Worm (Caenorhabditis elegans) whole organism, L3 larva: ENCODE measurements around the gene col-34.
A peak's percentile ranks its signal among the peaks of the same experiment; 100 is the strongest.

ENCODE experiments used
- R02D3.7 ChIP-seq: fragments of 150-350 bp; optimal IDR thresholded peaks from 2 replicates; lab custom pipeline; 2014; ENCODE audit warnings: missing biosample characterization, missing genetic modification characterization
- ZK546.5 ChIP-seq: sonication (generic microtip); optimal IDR thresholded peaks from 2 replicates; lab custom pipeline; 2017; ENCODE audit warnings: missing biosample characterization, missing genetic modification characterization
- aly-2 ChIP-seq: fragments of 150-350 bp; optimal IDR thresholded peaks from 2 replicates; lab custom pipeline; 2014; ENCODE audit warnings: missing biosample characterization, missing genetic modification characterization
- ceh-16 ChIP-seq: sonication (generic microtip); optimal IDR thresholded peaks from 2 replicates; lab custom pipeline; 2017; ENCODE audit warnings: missing biosample characterization, missing genetic modification characterization
- ceh-28 ChIP-seq: fragments of 150-350 bp; optimal IDR thresholded peaks from 2 replicates; lab custom pipeline; 2014; ENCODE audit warnings: missing biosample characterization, missing genetic modification reagents, missing genetic modification characterization
- daf-12 ChIP-seq: fragments of 150-350 bp; optimal IDR thresholded peaks from 2 replicates; lab custom pipeline; 2014; ENCODE audit warnings: missing biosample characterization, missing genetic modification reagents, missing genetic modification characterization
- egl-27 ChIP-seq: sonication (generic microtip); optimal IDR thresholded peaks from 4 replicates; lab custom pipeline; 2017; ENCODE audit warnings: missing biosample characterization, missing genetic modification reagents, missing genetic modification characterization
- egl-5 ChIP-seq: fragments of 150-350 bp; optimal IDR thresholded peaks from 2 replicates; lab custom pipeline; 2017; ENCODE audit warnings: missing biosample characterization, missing genetic modification reagents, missing genetic modification characterization, inconsistent platforms
- elt-2 ChIP-seq: sonication (generic microtip); optimal IDR thresholded peaks from 2 replicates; lab custom pipeline; 2016; ENCODE audit warnings: missing genetic modification reagents, mild to moderate bottlenecking, missing genetic modification characterization, missing compliant biosample characterization
- elt-3 ChIP-seq, 3 experiments: fragments of 150-350 bp in 1 of 3; sonication (generic microtip) in 2 of 3; optimal IDR thresholded peaks; 2 replicates in 2 of 3; 4 replicates in 1 of 3; lab custom pipeline; 2014 to 2017; ENCODE audit warnings: missing biosample characterization in 3 of 3, missing genetic modification characterization in 3 of 3
- eor-1 ChIP-seq, 2 experiments: fragments of 150-350 bp; optimal IDR thresholded peaks; 2 replicates each; lab custom pipeline; 2014 to 2018; ENCODE audit warnings: missing biosample characterization in 2 of 2, missing genetic modification characterization in 2 of 2
- fkh-2 ChIP-seq: fragments of 150-350 bp; optimal IDR thresholded peaks from 2 replicates; lab custom pipeline; 2014; ENCODE audit warnings: missing biosample characterization, missing genetic modification reagents, missing genetic modification characterization
- fos-1 ChIP-seq: fragments of 150-350 bp; optimal IDR thresholded peaks from 2 replicates; lab custom pipeline; 2014; ENCODE audit warnings: missing biosample characterization, missing genetic modification characterization
- hmg-11 ChIP-seq: sonication (generic microtip); optimal IDR thresholded peaks from 2 replicates; lab custom pipeline; 2016; ENCODE audit warnings: missing genetic modification characterization, missing compliant biosample characterization
- jun-1 ChIP-seq: fragments of 150-350 bp; optimal IDR thresholded peaks from 2 replicates; lab custom pipeline; 2014; ENCODE audit warnings: missing biosample characterization, missing genetic modification reagents, missing genetic modification characterization
- lin-15B ChIP-seq: fragments of 150-350 bp; optimal IDR thresholded peaks from 2 replicates; lab custom pipeline; 2014; ENCODE audit warnings: missing biosample characterization, missing genetic modification characterization
- lin-39 ChIP-seq: fragments of 150-350 bp; optimal IDR thresholded peaks from 2 replicates; lab custom pipeline; 2018; ENCODE audit warnings: missing biosample characterization, missing genetic modification reagents, missing genetic modification characterization
- mml-1 ChIP-seq: fragments of 150-350 bp; sonication (generic microtip); optimal IDR thresholded peaks from 3 replicates; lab custom pipeline; 2014; ENCODE audit warnings: missing biosample characterization, missing genetic modification characterization
- nhr-11 ChIP-seq: fragments of 150-350 bp; optimal IDR thresholded peaks from 2 replicates; lab custom pipeline; 2014; ENCODE audit warnings: missing biosample characterization, missing genetic modification characterization
- nhr-12 ChIP-seq: fragments of 150-350 bp; optimal IDR thresholded peaks from 2 replicates; lab custom pipeline; 2014; ENCODE audit warnings: missing biosample characterization, missing genetic modification characterization
- nhr-23 ChIP-seq: fragments of 150-350 bp; optimal IDR thresholded peaks from 2 replicates; lab custom pipeline; 2014; ENCODE audit warnings: missing biosample characterization, missing genetic modification reagents, missing genetic modification characterization
- nhr-237 ChIP-seq: fragments of 150-350 bp; optimal IDR thresholded peaks from 2 replicates; lab custom pipeline; 2014; ENCODE audit warnings: missing biosample characterization, missing genetic modification characterization
- nhr-25 ChIP-seq: sonication (generic microtip); optimal IDR thresholded peaks from 2 replicates; lab custom pipeline; 2017; ENCODE audit warnings: missing biosample characterization, missing genetic modification characterization
- nhr-28 ChIP-seq: fragments of 150-350 bp; optimal IDR thresholded peaks from 2 replicates; lab custom pipeline; 2014; ENCODE audit warnings: missing biosample characterization, missing genetic modification characterization
- nhr-43 ChIP-seq: sonication (generic microtip); optimal IDR thresholded peaks from 2 replicates; lab custom pipeline; 2016; ENCODE audit warnings: mild to moderate bottlenecking, missing genetic modification characterization, missing compliant biosample characterization; ENCODE audit not compliant: poor library complexity, severe bottlenecking
- nhr-67 ChIP-seq: fragments of 150-350 bp; optimal IDR thresholded peaks from 2 replicates; lab custom pipeline; 2014; ENCODE audit warnings: missing biosample characterization, missing genetic modification characterization
- nhr-76 ChIP-seq: fragments of 150-350 bp; sonication (generic microtip); optimal IDR thresholded peaks from 5 replicates; lab custom pipeline; 2014; ENCODE audit warnings: missing biosample characterization, missing genetic modification characterization
- pha-4 ChIP-seq: fragments of 150-350 bp; optimal IDR thresholded peaks from 2 replicates; lab custom pipeline; 2014; ENCODE audit warnings: missing biosample characterization, missing genetic modification reagents, missing genetic modification characterization
- pqm-1 ChIP-seq: fragments of 150-350 bp; optimal IDR thresholded peaks from 2 replicates; lab custom pipeline; 2017; ENCODE audit warnings: missing biosample characterization, missing genetic modification characterization, inconsistent platforms
- sea-2 ChIP-seq: fragments of 150-350 bp; sonication (generic microtip); optimal IDR thresholded peaks from 4 replicates; lab custom pipeline; 2014; ENCODE audit warnings: missing biosample characterization, missing genetic modification reagents, missing genetic modification characterization
- tbx-2 ChIP-seq: sonication (generic microtip); optimal IDR thresholded peaks from 2 replicates; lab custom pipeline; 2016; ENCODE audit warnings: mild to moderate bottlenecking, missing genetic modification characterization, missing compliant biosample characterization
- unc-62 ChIP-seq: fragments of 150-350 bp; sonication (generic microtip); optimal IDR thresholded peaks from 4 replicates; lab custom pipeline; 2014; ENCODE audit warnings: missing biosample characterization, missing genetic modification reagents, missing genetic modification characterization
- zag-1 ChIP-seq: fragments of 150-350 bp; optimal IDR thresholded peaks from 2 replicates; lab custom pipeline; 2014; ENCODE audit warnings: missing biosample characterization, missing genetic modification characterization
- ztf-11 ChIP-seq: fragments of 150-350 bp; optimal IDR thresholded peaks from 2 replicates; lab custom pipeline; 2014; ENCODE audit warnings: missing biosample characterization, missing genetic modification characterization
- ztf-4 ChIP-seq: fragments of 150-350 bp; optimal IDR thresholded peaks from 2 replicates; lab custom pipeline; 2014; ENCODE audit warnings: missing biosample characterization, missing genetic modification characterization

Gene col-34

ce11 chrIV:4244510-4244909 is at the start of gene col-34:
Gene col-34, minus strand, starts transcription at chrIV:4244610.
- peak; percentile 15 for TF ChIP-seq egl-5
- TF ChIP-seq nhr-237: no peak

ce11 chrIV:4292569-4292968 is 48.2 kb upstream of the col-34 start, which contains the start of gene F15E6.10:
Gene F15E6.10, plus strand, starts transcription at chrIV:4292869.
- no peak for TF ChIP-seq sea-2 (GFP tag; lab: Kevin White, UChicago)
- no peak for TF ChIP-seq ceh-28 (tag; lab: Kevin White, UChicago)
- no peak for TF ChIP-seq unc-62 (GFP tag; lab: Kevin White, UChicago)
- no peak for TF ChIP-seq zag-1 (tag; lab: Kevin White, UChicago)
- TF ChIP-seq pha-4 (tag; lab: Kevin White, UChicago): no peak
- TF ChIP-seq pqm-1: no peak
- no peak for TF ChIP-seq lin-15B (tag; lab: Kevin White, UChicago)
- no peak for TF ChIP-seq fkh-2
- no peak for TF ChIP-seq egl-27 (tag; lab: Kevin White, UChicago)
- TF ChIP-seq lin-39 (tag; lab: Kevin White, UChicago): no peak
- no peak for TF ChIP-seq nhr-25 (tag; lab: Kevin White, UChicago)
- TF ChIP-seq, all 47 proteins: peak for 0

DNA sequence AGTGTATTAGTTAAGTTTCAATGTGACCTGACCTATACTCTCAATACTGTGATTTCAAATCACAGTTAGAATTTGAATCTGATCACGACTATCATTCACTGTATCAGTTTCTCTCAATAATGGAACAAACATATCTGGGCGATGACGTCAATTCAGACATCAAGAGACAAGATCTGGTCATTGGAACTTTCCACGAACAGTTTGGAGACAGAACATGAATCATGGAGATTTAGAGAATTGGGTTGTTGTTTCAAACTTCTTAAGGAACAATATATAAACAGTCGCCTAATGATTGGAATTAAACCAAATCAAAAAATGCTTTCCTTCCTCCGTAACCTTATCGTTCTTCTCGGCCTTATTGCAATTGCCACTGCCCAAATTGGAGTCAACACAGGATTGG is 46.8 kb upstream of the col-34 start, which contains the start of gene F15E6.4:
F15E6.4 (plus strand) TSS at position 301 of the 400 bp plus-strand sequence.
- TF ChIP-seq ZK546.5 (tag; lab: Kevin White, UChicago) (no peak), tbx-2 (no peak), elt-3 (tag; optimal IDR thresholded peaks at IDR 0.05; lab: Kevin White, UChicago) (no peak), ztf-11 (no peak), pha-4 (tag; lab: Kevin White, UChicago) (no peak), zag-1 (tag; lab: Kevin White, UChicago) (no peak), elt-2 (tag; lab: Kevin White, UChicago) (no peak)

- no peak for TF ChIP-seq mml-1 (tag; lab: Kevin White, UChicago)
- TF ChIP-seq nhr-12: no peak
- peak; percentile 30 for TF ChIP-seq nhr-43
These were observed 46.1 kb upstream of the col-34 start, which contains the start of gene dct-7 for ce11 chrIV:4290472-4290871. Gene dct-7, minus strand, starts transcription at chrIV:4290572.

- TF ChIP-seq lin-39 (tag; lab: Kevin White, UChicago): no peak
- no peak for TF ChIP-seq aly-2
- no peak for TF ChIP-seq daf-12 (tag; lab: Kevin White, UChicago)
- TF ChIP-seq nhr-25 (tag; lab: Kevin White, UChicago): no peak
- TF ChIP-seq pha-4 (tag; lab: Kevin White, UChicago): no peak
- TF ChIP-seq jun-1 (tag; lab: Kevin White, UChicago): no peak
- TF ChIP-seq ceh-28 (tag; lab: Kevin White, UChicago): no peak
- no peak for TF ChIP-seq unc-62 (GFP tag; lab: Kevin White, UChicago)
- no peak for TF ChIP-seq nhr-28 (tag; lab: Kevin White, UChicago)
These were observed 44.9 kb upstream of the col-34 start, which contains the start of gene F15E6.5 for ce11 chrIV:4289267-4289666. Gene F15E6.5, plus strand, starts transcription at chrIV:4289567.

DNA sequence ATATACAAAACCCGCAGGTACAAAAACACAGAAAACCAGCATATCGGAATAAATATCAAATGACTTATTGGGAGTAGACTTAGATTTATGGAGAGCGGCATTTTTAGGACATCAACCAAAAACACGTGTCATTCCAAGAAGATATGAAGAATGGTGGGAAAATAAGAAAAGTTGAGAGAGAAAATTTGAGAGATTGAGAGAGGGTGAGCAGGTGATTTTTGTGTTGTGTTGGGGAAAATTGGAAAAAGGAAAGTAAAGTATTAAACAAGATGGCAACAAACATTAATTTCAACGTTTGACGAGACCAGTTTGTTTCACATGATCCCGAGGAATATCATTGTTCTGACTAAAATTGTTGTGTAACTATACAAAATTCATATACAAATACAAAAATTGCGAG is 43.9 kb upstream of the col-34 start, which contains the start of gene srv-4:
srv-4 (minus strand) TSS at position 101 of the 400 bp plus-strand sequence.
- TF ChIP-seq fos-1 (tag; lab: Kevin White, UChicago) (no peak), mml-1 (tag; lab: Kevin White, UChicago) (no peak), nhr-237 (no peak), nhr-76 (tag; lab: Kevin White, UChicago) (no peak), nhr-43 (no peak), nhr-67 (tag; lab: Kevin White, UChicago) (no peak), unc-62 (GFP tag; lab: Kevin White, UChicago) (no peak), eor-1 (tag; optimal IDR thresholded peaks at IDR 0.05; lab: Kevin White, UChicago) (no peak), elt-2 (tag; lab: Kevin White, UChicago) (no peak), R02D3.7 (tag; lab: Kevin White, UChicago) (no peak), egl-5 (no peak), pqm-1 (no peak), hmg-11 (tag; lab: Kevin White, UChicago) (no peak), nhr-23 (tag; lab: Kevin White, UChicago) (no peak), nhr-11 (tag; lab: Kevin White, UChicago) (no peak), ztf-4 (tag; lab: Kevin White, UChicago) (no peak), ceh-16 (tag; lab: Kevin White, UChicago) (no peak)
